Worm (Caenorhabditis elegans): Measurements from ENCODE around the gene K10D2.8.

K10D2.8 gene

DNA sequence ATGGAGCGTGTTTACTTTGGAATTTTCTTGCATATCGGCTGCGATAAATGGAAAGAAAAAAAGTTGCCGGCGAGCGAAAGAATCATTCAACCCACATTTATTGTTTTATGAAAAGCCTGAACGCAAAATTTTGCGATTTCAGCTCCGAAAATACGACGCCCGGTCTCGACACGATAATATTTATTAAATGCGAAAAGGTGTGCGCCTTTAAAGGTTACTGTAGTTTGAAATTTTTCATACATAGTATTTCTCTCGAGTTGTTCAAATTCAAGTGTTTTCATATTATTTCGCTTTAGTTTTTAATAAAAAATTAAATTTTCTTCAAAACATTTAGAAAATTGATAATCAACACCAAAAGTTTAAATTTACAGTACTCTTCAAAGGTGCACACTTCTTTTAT, 20.5 kb downstream of the K10D2.8 start, which contains the start of gene syx-16:
TSS of gene syx-16 (minus strand) at position 118 of the 400 bp plus-strand sequence.
- TF ChIP-seq egl-44 (GFP tag; IDR thresholded peaks at IDR 0.05) = no peak
- peak; percentile 27; the same call in 1 of the 2 replicates for TF ChIP-seq dox-1 (GFP tag; IDR thresholded peaks at IDR 0.05)
- TF ChIP-seq efl-1 (GFP tag; optimal IDR thresholded peaks at IDR 0.05) = no peak
- TF ChIP-seq mel-28 (tag; optimal IDR thresholded peaks at IDR 0.05; ENCODE audit: borderline replicate concordance) = no peak
- TF ChIP-seq D2030.7 (GFP tag; IDR thresholded peaks at IDR 0.05) = peak; percentile 35; the same call in 1 of the 2 replicates
- TF ChIP-seq lsl-1 (GFP tag; optimal IDR thresholded peaks at IDR 0.05) = peak; percentile 83
- TF ChIP-seq ztf-6 (GFP tag; IDR thresholded peaks at IDR 0.05) = no peak
- TF ChIP-seq F57A8.1 (GFP tag; optimal IDR thresholded peaks at IDR 0.05) = no peak
- peak; percentile 90 for TF ChIP-seq madf-8 (GFP tag; conservative IDR thresholded peaks at IDR 0.05)
- TF ChIP-seq madf-6 (GFP tag; IDR thresholded peaks at IDR 0.05) = peak; percentile 93
- peak; percentile 33 for TF ChIP-seq lin-54 (GFP tag; optimal IDR thresholded peaks at IDR 0.05)
- peak; percentile 82 for TF ChIP-seq xnd-1 (tag; optimal IDR thresholded peaks at IDR 0.05)
- peak; percentile 75 for TF ChIP-seq F33H1.4 (GFP tag; IDR thresholded peaks at IDR 0.05)
- no peak for TF ChIP-seq ceh-91 (GFP tag; IDR thresholded peaks at IDR 0.05)

DNA sequence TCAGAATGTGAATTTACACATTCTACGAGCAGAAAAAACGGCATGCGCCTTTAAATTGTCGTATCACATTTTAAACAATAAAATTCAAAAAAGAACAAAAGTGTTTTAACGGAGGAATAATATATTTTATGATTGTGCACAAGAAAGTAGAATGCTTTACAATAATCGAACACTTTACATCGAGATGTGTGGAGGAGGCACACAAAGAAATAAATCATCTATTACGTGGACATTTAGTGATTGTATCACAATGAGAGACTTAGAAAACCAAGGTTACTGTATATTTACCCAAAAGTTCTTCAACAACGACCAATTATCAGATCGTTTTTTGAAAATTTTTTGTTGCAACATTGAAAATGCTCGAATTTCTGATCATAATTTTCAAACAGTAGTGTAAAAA, 21.7 kb downstream of the K10D2.8 start:
- TF ChIP-seq nfya-2 (GFP tag; IDR thresholded peaks at IDR 0.05) (no peak), ama-1 (optimal IDR thresholded peaks at IDR 0.05) (no peak), ama-1 (GFP tag; optimal IDR thresholded peaks at IDR 0.05) (no peak), ztf-22 (GFP tag; optimal IDR thresholded peaks at IDR 0.05) (no peak)

DNA sequence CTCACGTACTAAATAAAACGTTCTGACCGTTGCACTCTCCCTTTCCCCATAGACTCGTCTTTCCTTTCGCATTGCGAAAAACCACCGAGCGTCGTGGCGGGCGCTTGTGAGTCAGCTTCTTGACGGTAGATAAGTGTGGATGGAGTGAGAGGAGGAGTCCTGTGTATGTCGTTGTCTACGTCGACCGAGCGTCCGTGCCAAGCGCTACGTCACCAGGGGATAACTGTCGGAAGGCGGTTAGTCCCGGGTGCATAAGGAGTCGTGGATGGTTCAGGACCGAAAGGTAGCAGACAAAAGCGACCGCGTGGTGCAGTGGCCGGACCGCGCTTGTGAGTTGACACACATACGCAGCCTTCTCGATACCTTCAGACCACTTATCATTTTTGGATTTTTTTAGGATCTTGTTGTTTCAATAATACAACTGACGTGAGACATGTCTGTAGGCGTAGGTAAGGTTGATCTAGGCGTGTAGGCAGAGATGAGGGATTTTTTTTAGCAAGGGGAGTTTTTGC, 22.7 kb downstream of the K10D2.8 start:
- peak; percentile 62 for TF ChIP-seq ceh-100 (GFP tag; IDR thresholded peaks at IDR 0.05)
- peak; percentile 31 for TF ChIP-seq snpc-4 (GFP tag; optimal IDR thresholded peaks at IDR 0.05)
- peak in 2 of 4 experiments; percentile 15 to 60 for TF ChIP-seq snpc-4 (tag; optimal IDR thresholded peaks at IDR 0.05)
- 0 out of 2 replicates have a peak, but pooled peaks have one; percentile 47 for TF ChIP-seq ztf-25 (GFP tag; IDR thresholded peaks at IDR 0.05)
- TF ChIP-seq ztf-28 (GFP tag; IDR thresholded peaks at IDR 0.05) = 0 out of 2 replicates have a peak, but pooled peaks have one; percentile 30
- peak; percentile 42 for TF ChIP-seq F23B12.7 (tag; optimal IDR thresholded peaks at IDR 0.05; ENCODE audit: insufficient read depth)
- TF ChIP-seq D2030.7 (GFP tag; IDR thresholded peaks at IDR 0.05) = peak; percentile 92
- 0 out of 2 replicates have a peak, but pooled peaks have one; percentile 5 for TF ChIP-seq ztf-6 (GFP tag; IDR thresholded peaks at IDR 0.05)
- TF ChIP-seq dox-1 (GFP tag; IDR thresholded peaks at IDR 0.05) = peak; percentile 96; the same call in 1 of the 2 replicates
- TF ChIP-seq somi-1 (GFP tag; optimal IDR thresholded peaks at IDR 0.05) = peak; percentile 44
- TF ChIP-seq hmg-20 (GFP tag; IDR thresholded peaks at IDR 0.05) = peak; percentile 20; the same call in 1 of the 2 replicates
- 0 out of 2 replicates have a peak, but pooled peaks have one; percentile 28 for TF ChIP-seq attf-3 (GFP tag; conservative IDR thresholded peaks at IDR 0.05)
- TF ChIP-seq ztf-3 (GFP tag; optimal IDR thresholded peaks at IDR 0.05) = peak; percentile 35
- peak; percentile 62; the same call in 1 of the 2 replicates for TF ChIP-seq ceh-91 (GFP tag; IDR thresholded peaks at IDR 0.05)
- TF ChIP-seq cebp-2 (GFP tag; IDR thresholded peaks at IDR 0.05) = 0 out of 2 replicates have a peak, but pooled peaks have one; percentile 75
- TF ChIP-seq egl-44 (GFP tag; IDR thresholded peaks at IDR 0.05) = peak; percentile 94
- peak; percentile 44 for TF ChIP-seq unc-130 (GFP tag; optimal IDR thresholded peaks at IDR 0.05)
- peak; percentile 50 for TF ChIP-seq madf-8 (GFP tag; conservative IDR thresholded peaks at IDR 0.05)
- peak; percentile 70 for TF ChIP-seq rpc-1 (optimal IDR thresholded peaks at IDR 0.05)
- peak; percentile 68 for TF ChIP-seq rpc-1 (tag; optimal IDR thresholded peaks at IDR 0.05)
- TF ChIP-seq zim-3 (tag; optimal IDR thresholded peaks at IDR 0.05) = peak; percentile 67
- peak; percentile 69 for TF ChIP-seq lsl-1 (GFP tag; optimal IDR thresholded peaks at IDR 0.05)
- peak; percentile 49 for TF ChIP-seq F10E7.11 (tag; optimal IDR thresholded peaks at IDR 0.05)
- peak in 1 of 2 experiments; percentile 28 for TF ChIP-seq rec-8 (tag; optimal IDR thresholded peaks at IDR 0.05)
- peak; percentile 57 for TF ChIP-seq athp-1 (tag; optimal IDR thresholded peaks at IDR 0.05)
- TF ChIP-seq B0035.1 (tag; optimal IDR thresholded peaks at IDR 0.05) = peak; percentile 40
- TF ChIP-seq attf-6 (GFP tag; IDR thresholded peaks at IDR 0.05) = 0 out of 2 replicates have a peak, but pooled peaks have one; percentile 23
- TF ChIP-seq nhr-80 (tag; optimal IDR thresholded peaks at IDR 0.05) = peak; percentile 82
- TF ChIP-seq Y95B8A.8 (GFP tag; IDR thresholded peaks at IDR 0.05) = peak; percentile 73; the same call in 1 of the 2 replicates
- peak; percentile 69 for TF ChIP-seq hmg-1.2 (GFP tag; IDR thresholded peaks at IDR 0.05)
- peak; percentile 61 for TF ChIP-seq F33H1.4 (GFP tag; IDR thresholded peaks at IDR 0.05)
- peak; percentile 71 for TF ChIP-seq atf-7 (tag; optimal IDR thresholded peaks at IDR 0.05)
- TF ChIP-seq aptf-2 (GFP tag; conservative IDR thresholded peaks at IDR 0.05) = 0 out of 2 replicates have a peak, but pooled peaks have one; percentile 24
- TF ChIP-seq nfyb-1 (GFP tag; IDR thresholded peaks at IDR 0.05) = peak; percentile 89
